Worm (Caenorhabditis elegans): Measurements from ENCODE around the gene T25B9.9.

DNA sequence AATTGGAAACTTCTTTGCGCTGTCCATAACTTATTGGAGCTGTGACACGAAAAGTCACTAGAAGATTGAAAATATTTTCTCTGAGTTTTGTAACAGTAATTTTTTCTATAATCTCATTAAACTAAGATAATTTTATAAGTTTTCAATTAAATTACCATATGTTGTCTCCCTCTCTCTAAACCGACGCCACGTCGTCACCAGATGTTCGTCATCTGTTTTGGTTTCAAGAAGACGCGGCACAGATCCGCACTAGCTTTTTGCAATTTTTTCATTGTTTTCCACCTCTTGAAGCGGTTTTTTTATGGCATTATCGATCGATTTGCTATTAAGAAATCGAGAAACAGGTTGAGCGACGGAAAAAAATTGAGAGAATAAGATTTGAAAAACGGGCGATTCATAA is 34.5 kb downstream of the T25B9.9 start:
- TF ChIP-seq zag-1 (tag; optimal IDR thresholded peaks at IDR 0.05): no peak
- TF ChIP-seq nhr-25 (tag; optimal IDR thresholded peaks at IDR 0.05): no peak
- TF ChIP-seq nhr-11 (tag; optimal IDR thresholded peaks at IDR 0.05): no peak
- TF ChIP-seq lsy-2 (tag; optimal IDR thresholded peaks at IDR 0.05): no peak
- no peak for TF ChIP-seq lin-39 (tag; optimal IDR thresholded peaks at IDR 0.05)
- no peak for TF ChIP-seq elt-3 (tag; optimal IDR thresholded peaks at IDR 0.05)
- TF ChIP-seq ztf-4 (tag; optimal IDR thresholded peaks at IDR 0.05): no peak
